Fruit fly (Drosophila melanogaster) whole organism: ENCODE results near the gene daed.

Source experiments
- Dll ChIP-seq: fragments of >200 bp; optimal IDR thresholded peaks from 2 replicates; lab custom pipeline; 2017
- EcR ChIP-seq, 2 experiments: fragments of >200 bp; optimal IDR thresholded peaks; 2 replicates each; lab custom pipeline; 2017; ENCODE audit warnings: missing biosample characterization in 2 of 2, missing genetic modification characterization in 2 of 2, missing genetic modification reagents in 2 of 2
- psq ChIP-seq: fragments of >200 bp; optimal IDR thresholded peaks from 2 replicates; lab custom pipeline; 2017
- usp ChIP-seq: fragments of >200 bp; optimal IDR thresholded peaks from 2 replicates; lab custom pipeline; 2017; ENCODE audit warnings: missing biosample characterization, missing genetic modification characterization, mixed read lengths

DNA sequence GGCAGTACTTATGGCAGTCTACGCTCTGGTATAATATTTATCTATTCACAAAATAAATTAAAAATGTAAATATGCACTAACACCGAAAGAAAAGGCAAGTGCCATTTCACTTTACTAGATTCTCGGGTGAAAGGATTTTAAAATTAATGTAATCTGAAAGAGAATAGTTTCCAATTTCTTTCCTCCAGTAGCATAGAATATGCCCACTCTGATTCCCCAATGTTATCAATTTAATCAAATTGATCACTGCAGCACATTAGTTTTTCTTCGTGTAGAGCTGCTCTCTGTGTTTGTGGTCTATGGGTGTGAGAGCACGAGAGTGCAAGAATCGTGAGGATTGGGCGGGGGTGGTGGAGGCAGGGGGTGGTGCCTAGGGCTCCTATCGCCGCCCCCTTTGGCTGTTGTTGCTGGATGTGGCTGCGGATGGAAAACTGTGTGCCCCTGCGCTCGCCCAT is 15.0 kb downstream of the daed start:
- TF ChIP-seq usp (GFP tag; lab: Kevin White, UChicago) (no peak), psq (lab: Kevin White, UChicago) (no peak), EcR (GFP tag; optimal IDR thresholded peaks at IDR 0.05; lab: Kevin White, UChicago) (peak in 1 of 2 experiments; percentile 82), Dll (lab: Kevin White, UChicago) (no peak)
